Fruit fly (Drosophila melanogaster) whole organism: ENCODE measurements around the gene Imp.

Experiments used
- CG8478 ChIP-seq: fragments of >200 bp; optimal IDR thresholded peaks from 2 replicates; lab custom pipeline; 2018; ENCODE audit warnings: inconsistent platforms
- Dll ChIP-seq: fragments of >200 bp; optimal IDR thresholded peaks from 2 replicates; lab custom pipeline; 2017
- EcR ChIP-seq, 2 experiments: fragments of >200 bp; optimal IDR thresholded peaks; 2 replicates each; lab custom pipeline; 2017; ENCODE audit warnings: missing biosample characterization in 2 of 2, missing genetic modification characterization in 2 of 2, missing genetic modification reagents in 2 of 2
- pan ChIP-seq: fragments of >200 bp; optimal IDR thresholded peaks from 2 replicates; lab custom pipeline; 2017
- psq ChIP-seq: fragments of >200 bp; optimal IDR thresholded peaks from 2 replicates; lab custom pipeline; 2017
- usp ChIP-seq: fragments of >200 bp; optimal IDR thresholded peaks from 2 replicates; lab custom pipeline; 2017; ENCODE audit warnings: missing biosample characterization, missing genetic modification characterization, mixed read lengths

Imp gene

dm6 chrX:10757616-10758078, 66.4 kb downstream of the Imp start, which contains the start of gene Rph:
Gene Rph, minus strand, starts transcription at chrX:10757666.
- no peak for TF ChIP-seq EcR (GFP tag; optimal IDR thresholded peaks at IDR 0.05; lab: Kevin White, UChicago)
- TF ChIP-seq Dll (lab: Kevin White, UChicago) = no peak
- TF ChIP-seq usp = no peak
- no peak for TF ChIP-seq psq (lab: Kevin White, UChicago)
- no peak for TF ChIP-seq CG8478 (lab: Kevin White, UChicago)
- TF ChIP-seq pan (lab: Kevin White, UChicago) = no peak

dm6 chrX:10756026-10756561, 68.0 kb downstream of the Imp start:
- TF ChIP-seq Dll (lab: Kevin White, UChicago) = no peak
- TF ChIP-seq EcR (GFP tag; optimal IDR thresholded peaks at IDR 0.05; lab: Kevin White, UChicago) = no peak
- no peak for TF ChIP-seq psq (lab: Kevin White, UChicago)
- TF ChIP-seq usp = no peak
- no peak for TF ChIP-seq pan (lab: Kevin White, UChicago)
- TF ChIP-seq CG8478 (lab: Kevin White, UChicago) = no peak

dm6 chrX:10751777-10752176, 72.3 kb downstream of the Imp start:
- TF ChIP-seq usp = no peak
- no peak for TF ChIP-seq CG8478 (lab: Kevin White, UChicago)
- no peak for TF ChIP-seq Dll (lab: Kevin White, UChicago)

dm6 chrX:10750676-10751075, 73.4 kb downstream of the Imp start:
- TF ChIP-seq psq (lab: Kevin White, UChicago) (no peak), pan (lab: Kevin White, UChicago) (no peak), CG8478 (lab: Kevin White, UChicago) (no peak), EcR (GFP tag; optimal IDR thresholded peaks at IDR 0.05; lab: Kevin White, UChicago) (no peak), Dll (lab: Kevin White, UChicago) (no peak), usp (no peak)

- no peak for TF ChIP-seq pan (lab: Kevin White, UChicago)
- no peak for TF ChIP-seq EcR (GFP tag; optimal IDR thresholded peaks at IDR 0.05; lab: Kevin White, UChicago)
- TF ChIP-seq Dll (lab: Kevin White, UChicago) = no peak
- TF ChIP-seq usp = no peak
- TF ChIP-seq psq (lab: Kevin White, UChicago) = no peak
- no peak for TF ChIP-seq CG8478 (lab: Kevin White, UChicago)
These were observed 75.4 kb downstream of the Imp start for dm6 chrX:10748647-10749046.

- TF ChIP-seq Dll (lab: Kevin White, UChicago) (no peak), pan (lab: Kevin White, UChicago) (no peak), EcR (GFP tag; optimal IDR thresholded peaks at IDR 0.05; lab: Kevin White, UChicago) (no peak), usp (no peak), CG8478 (lab: Kevin White, UChicago) (no peak)
These were observed 78.5 kb downstream of the Imp start for dm6 chrX:10745590-10745953.

dm6 chrX:10744773-10745589, 79.1 kb downstream of the Imp start, which contains the start of gene stx:
Gene stx, minus strand, starts transcription at chrX:10744943.
- TF ChIP-seq EcR (GFP tag; optimal IDR thresholded peaks at IDR 0.05; lab: Kevin White, UChicago) = no peak
- TF ChIP-seq usp = no peak
- no peak for TF ChIP-seq CG8478 (lab: Kevin White, UChicago)
- TF ChIP-seq Dll (lab: Kevin White, UChicago) = no peak
- TF ChIP-seq pan (lab: Kevin White, UChicago) = no peak
- no peak for TF ChIP-seq psq (lab: Kevin White, UChicago)

dm6 chrX:10744315-10744767, 79.7 kb downstream of the Imp start, which contains the start of gene ras:
Gene ras, plus strand, starts transcription at chrX:10744502.
- TF ChIP-seq usp (no peak), Dll (lab: Kevin White, UChicago) (no peak), pan (lab: Kevin White, UChicago) (no peak), CG8478 (lab: Kevin White, UChicago) (no peak), EcR (GFP tag; optimal IDR thresholded peaks at IDR 0.05; lab: Kevin White, UChicago) (no peak), psq (lab: Kevin White, UChicago) (no peak)

dm6 chrX:10743825-10744224, 80.3 kb downstream of the Imp start:
- TF ChIP-seq EcR (GFP tag; optimal IDR thresholded peaks at IDR 0.05; lab: Kevin White, UChicago) (no peak), Dll (lab: Kevin White, UChicago) (no peak), pan (lab: Kevin White, UChicago) (no peak), CG8478 (lab: Kevin White, UChicago) (no peak), usp (no peak), psq (lab: Kevin White, UChicago) (no peak)

- no peak for TF ChIP-seq usp
- TF ChIP-seq EcR (GFP tag; optimal IDR thresholded peaks at IDR 0.05; lab: Kevin White, UChicago) = no peak
- no peak for TF ChIP-seq pan (lab: Kevin White, UChicago)
- no peak for TF ChIP-seq psq (lab: Kevin White, UChicago)
- TF ChIP-seq Dll (lab: Kevin White, UChicago) = no peak
- no peak for TF ChIP-seq CG8478 (lab: Kevin White, UChicago)
These were observed 81.5 kb downstream of the Imp start for dm6 chrX:10742578-10742976.

- TF ChIP-seq usp (no peak), EcR (GFP tag; optimal IDR thresholded peaks at IDR 0.05; lab: Kevin White, UChicago) (peak in 1 of 2 experiments; percentile 59)
These were observed 82.1 kb downstream of the Imp start for dm6 chrX:10741754-10742577.
